Worm (Caenorhabditis elegans) whole organism, dauer: ENCODE results near the gene F21D5.3.

Source experiments
- unc-62 ChIP-seq: sonication (generic microtip); optimal IDR thresholded peaks from 2 replicates; lab custom pipeline; 2017; ENCODE audit warnings: missing biosample characterization, missing genetic modification reagents, missing genetic modification characterization

The F21D5.3 gene

DNA sequence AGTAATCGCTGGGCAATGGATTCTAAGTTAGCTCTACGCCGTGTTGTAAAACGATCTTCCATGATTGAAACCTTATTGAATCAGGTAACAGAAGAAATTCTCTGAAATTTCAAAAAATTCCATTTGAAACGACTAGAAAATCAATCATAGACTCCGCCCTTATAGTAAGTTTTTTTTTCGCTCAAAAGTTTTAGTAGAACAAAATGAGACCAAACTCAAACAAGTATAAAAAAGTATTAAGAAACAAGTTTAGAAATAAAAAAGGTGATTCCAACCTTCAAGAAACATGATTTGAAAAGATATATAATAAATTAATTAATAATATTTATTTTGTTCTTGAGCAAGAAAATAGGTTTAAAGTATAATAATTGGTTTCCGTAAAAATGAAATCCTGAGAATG is 47.4 kb downstream of the F21D5.3 start, which contains the start of gene C33D9.6:
TSS of gene C33D9.6 (minus strand) at position 101 of the 400 bp plus-strand sequence.
- no peak for TF ChIP-seq unc-62

- no peak for TF ChIP-seq unc-62
Measured at ce11 chrIV:8782172-8782571, 51.6 kb downstream of the F21D5.3 start.

ce11 chrIV:8784855-8785327 is 54.3 kb downstream of the F21D5.3 start, which contains the start of gene C33D9.13:
Gene C33D9.13 (minus strand): TSS chrIV:8785277.
- TF ChIP-seq unc-62, result no peak
